Worm (Caenorhabditis elegans): ENCODE data around the gene msp-64.

ce11 chrII:5801075-5801474, 9.1 kb downstream of the msp-64 start, which contains the start of the genes K05F1.9 and K05F1.1:
- no peak for TF ChIP-seq him-1 (tag; optimal IDR thresholded peaks at IDR 0.05)
- TF ChIP-seq dao-5 (tag; optimal IDR thresholded peaks at IDR 0.05) = no peak
- no peak for TF ChIP-seq W03F9.2 (tag; optimal IDR thresholded peaks at IDR 0.05)

All from whole organism, L4/young adult.